Worm (Caenorhabditis elegans) whole organism, mixed stage, embryonic: ENCODE data around the gene srlf-30.

Source experiments
- drap-1 ChIP-seq: fragments of 200-800 bp; sonication (Bioruptor generic); optimal IDR thresholded peaks from 3 replicates; lab custom pipeline; 2018; ENCODE audit warnings: mild to moderate bottlenecking, missing genetic modification characterization, missing compliant biosample characterization
- elt-3 ChIP-seq: fragments of 150-350 bp; optimal IDR thresholded peaks from 2 replicates; lab custom pipeline; 2014; ENCODE audit warnings: missing biosample characterization, missing genetic modification characterization
- lin-13 ChIP-seq: fragments of 150-350 bp; optimal IDR thresholded peaks from 2 replicates; lab custom pipeline; 2014; ENCODE audit warnings: missing biosample characterization, missing genetic modification characterization
- lin-32 ChIP-seq: fragments of 200-800 bp; sonication (Bioruptor generic); optimal IDR thresholded peaks from 2 replicates; lab custom pipeline; 2018; ENCODE audit warnings: mild to moderate bottlenecking, missing genetic modification characterization, missing compliant biosample characterization
- lsy-2 ChIP-seq: fragments of 150-350 bp; optimal IDR thresholded peaks from 2 replicates; lab custom pipeline; 2014; ENCODE audit warnings: missing biosample characterization, missing genetic modification characterization
- mab-5 ChIP-seq: fragments of 150-350 bp; optimal IDR thresholded peaks from 2 replicates; lab custom pipeline; 2014; ENCODE audit warnings: missing biosample characterization, missing genetic modification characterization
- nhr-237 ChIP-seq: fragments of 150-350 bp; optimal IDR thresholded peaks from 2 replicates; lab custom pipeline; 2014; ENCODE audit warnings: missing biosample characterization, missing genetic modification characterization
- unc-62 ChIP-seq: fragments of 150-350 bp; optimal IDR thresholded peaks from 2 replicates; lab custom pipeline; 2014; ENCODE audit warnings: missing biosample characterization, missing genetic modification reagents, missing genetic modification characterization
- ztf-11 ChIP-seq: fragments of 150-350 bp; optimal IDR thresholded peaks from 2 replicates; lab custom pipeline; 2014; ENCODE audit warnings: missing biosample characterization, missing genetic modification characterization

ce11 chrIV:10902476-10902875 lies 2.3 kb downstream of the srlf-30 start:
- TF ChIP-seq lsy-2 (tag; lab: Kevin White, UChicago): no peak
- TF ChIP-seq lin-13 (tag; lab: Kevin White, UChicago): no peak
- no peak for TF ChIP-seq elt-3 (tag; lab: Kevin White, UChicago)
- no peak for TF ChIP-seq nhr-237 (tag; lab: Kevin White, UChicago)
- TF ChIP-seq ztf-11 (tag; lab: Kevin White, UChicago): no peak
- TF ChIP-seq lin-32: no peak
- TF ChIP-seq unc-62 (GFP tag; lab: Kevin White, UChicago): no peak
- no peak for TF ChIP-seq mab-5
- TF ChIP-seq drap-1 (GFP tag; lab: Kevin White, UChicago): no peak
